Fruit fly (Drosophila melanogaster) whole organism, larva: ENCODE results near the gene CG13970.

Source experiments
- noc ChIP-seq: fragments of 200-800 bp; sonication (Bioruptor generic); optimal IDR thresholded peaks from 3 replicates; lab custom pipeline; 2019; ENCODE audit warnings: missing biosample characterization, mild to moderate bottlenecking, missing genetic modification characterization, moderate library complexity

The CG13970 gene

DNA sequence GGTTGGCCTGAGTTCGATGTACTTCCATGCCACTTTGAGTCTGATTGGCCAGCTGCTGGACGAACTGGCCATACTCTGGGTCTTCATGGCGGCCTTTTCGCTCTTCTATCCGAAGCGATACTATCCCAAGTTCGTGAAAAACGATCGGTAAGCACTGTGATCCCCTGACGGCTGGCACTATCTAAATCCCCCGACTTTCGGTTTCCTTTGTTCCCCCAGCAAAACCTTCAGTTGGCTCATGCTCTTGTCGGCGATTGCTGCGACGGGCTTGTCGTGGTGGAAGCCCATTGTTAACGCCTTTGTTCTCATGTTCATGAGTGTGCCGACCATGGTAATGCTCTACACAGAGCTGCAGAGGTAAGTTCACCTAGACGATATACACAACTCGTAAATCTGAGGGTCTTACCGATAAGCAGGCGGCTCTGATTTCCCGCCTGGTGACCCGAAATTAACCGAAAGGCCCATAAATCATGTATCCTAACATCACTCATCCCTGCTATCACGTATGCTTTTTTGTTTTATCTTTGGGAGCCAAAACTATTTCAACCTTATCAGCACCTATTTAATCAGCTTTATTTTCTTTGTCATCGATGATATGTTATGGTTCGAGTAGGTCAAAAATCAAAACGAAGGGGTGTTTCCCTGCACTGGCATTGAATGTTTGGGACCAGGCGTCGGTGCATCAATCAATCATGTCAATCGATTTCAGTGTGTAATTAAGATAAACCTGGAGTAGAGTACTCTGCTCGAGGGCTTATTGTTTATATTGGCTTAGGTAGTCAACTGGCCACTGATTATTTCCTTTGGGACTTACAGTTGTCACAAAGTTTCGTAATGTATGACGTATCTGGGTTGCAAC, 34.6 kb downstream of the CG13970 start:
- peak; percentile 4 for TF ChIP-seq noc (tag; lab: Kevin White, UChicago)

DNA sequence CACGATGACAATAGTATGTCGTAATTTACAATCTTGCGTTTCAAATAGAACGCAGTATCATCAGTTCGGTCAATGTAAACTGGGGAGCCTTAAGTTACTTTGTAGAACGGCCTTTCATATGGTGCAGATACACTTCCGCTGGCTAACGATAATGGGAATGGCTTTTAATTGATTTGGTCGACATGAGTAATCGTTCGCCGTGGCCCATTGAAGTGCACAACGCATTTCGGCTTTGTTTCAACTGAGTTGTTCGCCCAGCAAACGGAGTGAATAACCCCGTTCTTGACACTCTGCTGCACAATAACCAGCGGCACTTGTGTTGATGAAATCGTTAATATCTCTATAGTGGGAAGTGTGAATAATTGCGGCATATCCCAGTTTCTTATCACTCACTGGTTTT, 36.0 kb downstream of the CG13970 start:
- TF ChIP-seq noc (tag; lab: Kevin White, UChicago) = no peak

DNA sequence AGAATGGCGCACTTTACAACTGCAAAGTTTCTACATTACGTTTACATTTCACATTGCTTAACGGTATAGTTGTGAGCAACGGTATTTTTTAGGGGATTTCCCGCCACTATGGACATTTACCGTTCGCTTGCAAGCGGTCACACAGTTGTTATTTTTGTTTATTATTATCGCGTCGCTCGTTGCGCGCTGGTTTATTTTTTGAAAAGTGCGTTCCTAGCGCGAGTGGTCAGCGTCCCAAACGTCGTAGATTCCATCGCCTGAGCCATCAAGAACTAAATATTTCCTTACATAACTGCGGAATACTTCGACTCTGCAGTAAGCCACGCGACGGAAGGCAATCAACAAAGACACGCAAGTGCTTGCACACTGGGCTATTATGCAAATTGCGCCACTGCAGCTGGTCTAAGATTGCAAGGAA, 37.7 kb downstream of the CG13970 start, which contains the start of gene bwa:
TSS of gene bwa (plus strand) at position 159 of the 418 bp plus-strand sequence.
- TF ChIP-seq noc (tag; lab: Kevin White, UChicago) = no peak

DNA sequence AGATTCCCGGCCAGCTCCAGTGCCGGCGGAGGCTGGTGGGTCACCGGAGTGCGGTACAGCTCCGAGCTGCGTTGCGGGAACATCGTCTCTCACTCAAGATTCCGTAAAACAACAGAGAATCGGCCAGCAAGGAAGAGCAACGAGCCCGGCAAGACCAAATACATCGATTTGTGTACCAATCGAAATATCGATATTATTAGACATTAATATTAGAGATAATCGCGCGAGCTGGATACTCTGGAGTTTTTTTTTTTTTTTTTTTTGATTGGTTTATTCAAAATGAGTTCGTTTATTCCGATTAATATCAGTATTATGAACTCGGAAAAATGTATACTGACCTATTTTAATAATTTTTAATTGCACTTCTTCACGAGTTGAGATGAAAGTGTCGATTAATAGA, 38.4 kb downstream of the CG13970 start, which contains the start of gene vls:
TSS of gene vls (minus strand) at position 164 of the 400 bp plus-strand sequence.
- no peak for TF ChIP-seq noc (tag; lab: Kevin White, UChicago)

DNA sequence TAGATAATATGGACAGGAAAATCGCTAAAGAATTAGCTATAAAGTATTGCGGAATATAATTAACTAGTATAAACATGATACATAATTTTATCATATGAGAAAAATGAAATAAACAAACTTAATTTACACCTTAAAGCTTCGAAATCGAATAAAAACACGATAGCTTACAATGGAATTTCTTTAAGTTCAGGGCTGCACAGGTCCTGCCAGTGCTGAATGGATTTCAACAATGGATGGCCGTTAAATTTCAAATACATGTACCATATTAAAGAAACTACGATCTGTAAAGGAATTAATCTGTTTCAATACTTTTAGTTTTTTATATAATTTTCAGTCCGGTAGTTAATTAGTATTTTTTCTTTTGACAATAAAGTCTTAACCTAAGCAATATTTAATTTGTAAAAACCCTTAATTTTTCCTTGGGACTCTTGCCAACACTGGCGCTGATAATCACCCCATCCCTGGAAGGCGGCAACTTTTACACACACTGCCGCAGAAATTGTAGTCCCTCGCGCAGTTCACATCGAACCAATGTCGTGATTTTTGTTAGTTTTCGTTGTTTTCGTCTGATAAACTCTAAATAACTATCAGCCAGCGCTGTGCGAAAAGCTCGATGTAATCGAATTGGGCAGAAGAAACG, 42.8 kb downstream of the CG13970 start, which contains the start of the genes barr and lok:
TSS of gene barr (minus strand) at position 353 of the 640 bp plus-strand sequence.
TSS of gene lok (plus strand) at position 405 of the 640 bp plus-strand sequence.
- TF ChIP-seq noc (tag; lab: Kevin White, UChicago) = peak; percentile 24

DNA sequence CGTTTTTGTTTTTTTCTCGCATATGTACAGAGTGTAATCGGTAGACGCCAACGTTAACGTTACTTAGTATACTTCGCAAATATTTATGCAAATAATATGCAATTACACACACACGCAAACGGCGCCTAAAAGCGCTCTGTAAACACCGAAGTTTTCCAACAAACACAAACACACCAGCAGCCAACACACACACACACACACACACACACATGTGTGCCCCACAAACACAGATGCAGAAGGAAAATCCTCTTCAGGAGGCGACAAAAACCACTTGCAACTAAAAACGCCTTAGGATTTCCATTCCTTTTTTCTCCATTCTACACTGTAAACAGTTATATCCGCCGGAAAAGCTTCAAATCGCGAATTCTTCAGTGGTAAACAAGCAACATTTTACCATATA, 46.6 kb downstream of the CG13970 start:
- no peak for TF ChIP-seq noc (tag; lab: Kevin White, UChicago)
